Worm (Caenorhabditis elegans) whole organism, L4 larva: ENCODE results near the gene din-1.

Experiments used
- F44E2.7 ChIP-seq: fragments of 200-800 bp; sonication (Bioruptor generic); IDR thresholded peaks from 2 replicates; pipeline ENCODE4 v2.1.2; 2022; ENCODE audit warnings: missing genetic modification characterization, missing compliant biosample characterization
- F49E8.2 ChIP-seq: sonication (generic microtip); optimal IDR thresholded peaks from 2 replicates; lab custom pipeline; 2016; ENCODE audit warnings: missing compliant biosample characterization, mild to moderate bottlenecking, missing genetic modification characterization, borderline replicate concordance
- T20F7.1 ChIP-seq: fragments of 200-800 bp; sonication (Bioruptor generic); optimal IDR thresholded peaks from 2 replicates; lab custom pipeline; 2018; ENCODE audit warnings: mild to moderate bottlenecking, missing genetic modification characterization, missing compliant biosample characterization
- T26A8.4 ChIP-seq: fragments of 200-800 bp; sonication (Bioruptor generic); IDR thresholded peaks from 2 replicates; pipeline ENCODE4 v1.3.6; 2022; ENCODE audit warnings: missing genetic modification characterization, missing compliant biosample characterization
- Y105C5A.15 ChIP-seq: fragments of 200-800 bp; sonication (Bioruptor generic); IDR thresholded peaks from 2 replicates; pipeline ENCODE4 v1.3.6; 2022; ENCODE audit warnings: missing genetic modification characterization, missing compliant biosample characterization
- ZK337.2 ChIP-seq: fragments of 200-800 bp; sonication (Bioruptor generic); IDR thresholded peaks from 2 replicates; pipeline ENCODE4 v1.3.6; 2022; ENCODE audit warnings: missing genetic modification reagents, missing genetic modification characterization, missing compliant biosample characterization
- ZK546.5 ChIP-seq, 2 experiments: sonication (generic microtip); optimal IDR thresholded peaks; 2 replicates each; lab custom pipeline; 2017; ENCODE audit warnings: missing biosample characterization in 2 of 2, missing genetic modification characterization in 2 of 2
- aly-2 ChIP-seq: sonication (generic microtip); optimal IDR thresholded peaks from 2 replicates; lab custom pipeline; 2018; ENCODE audit warnings: missing biosample characterization, missing genetic modification characterization
- ama-1 ChIP-seq: fragments of 150-350 bp; optimal IDR thresholded peaks from 2 replicates; lab custom pipeline; 2014; ENCODE audit warnings: inconsistent platforms, mixed read lengths
- arid-1 ChIP-seq: fragments of 200-800 bp; sonication (Bioruptor generic); conservative IDR thresholded peaks from 2 replicates; pipeline ENCODE4 v1.3.6; 2022; ENCODE audit warnings: missing genetic modification reagents, missing genetic modification characterization, missing compliant biosample characterization
- ceh-28 ChIP-seq: fragments of 150-350 bp; optimal IDR thresholded peaks from 2 replicates; lab custom pipeline; 2014; ENCODE audit warnings: missing biosample characterization, missing genetic modification reagents, missing genetic modification characterization
- cey-2 ChIP-seq: sonication (generic microtip); optimal IDR thresholded peaks from 3 replicates; lab custom pipeline; 2017; ENCODE audit warnings: missing genetic modification characterization, mild to moderate bottlenecking, missing compliant biosample characterization, antibody characterized with exemption, borderline replicate concordance; ENCODE audit not compliant: insufficient read depth
- daf-16 ChIP-seq, 3 experiments: sonication (generic microtip); optimal IDR thresholded peaks; 2 replicates each; lab custom pipeline; 2016 to 2017; ENCODE audit warnings: missing genetic modification characterization in 3 of 3, missing genetic modification reagents in 3 of 3, mild to moderate bottlenecking in 2 of 3, missing compliant biosample characterization in 2 of 3, missing biosample characterization in 1 of 3, moderate library complexity in 1 of 3
- dmd-6 ChIP-seq: fragments of 200-800 bp; sonication (Bioruptor generic); IDR thresholded peaks from 2 replicates; pipeline ENCODE4 v1.3.6; 2022; ENCODE audit warnings: missing genetic modification reagents, missing genetic modification characterization, missing compliant biosample characterization
- dmd-9 ChIP-seq: fragments of 200-800 bp; sonication (Bioruptor generic); IDR thresholded peaks from 2 replicates; pipeline ENCODE4 v1.3.6; 2022; ENCODE audit warnings: missing genetic modification reagents, missing genetic modification characterization, missing compliant biosample characterization
- duxl-1 ChIP-seq: sonication (generic microtip); optimal IDR thresholded peaks from 2 replicates; lab custom pipeline; 2016; ENCODE audit warnings: mild to moderate bottlenecking, missing genetic modification characterization, moderate library complexity, missing compliant biosample characterization; ENCODE audit not compliant: poor library complexity
- dve-1 ChIP-seq: sonication (generic microtip); optimal IDR thresholded peaks from 2 replicates; lab custom pipeline; 2017; ENCODE audit warnings: antibody characterized with exemption, mild to moderate bottlenecking, missing genetic modification characterization, missing compliant biosample characterization; ENCODE audit not compliant: insufficient read depth
- fkh-10 ChIP-seq: fragments of 150-350 bp; optimal IDR thresholded peaks from 2 replicates; lab custom pipeline; 2014; ENCODE audit warnings: missing biosample characterization, missing genetic modification reagents, missing genetic modification characterization
- fos-1 ChIP-seq: fragments of 150-350 bp; optimal IDR thresholded peaks from 2 replicates; lab custom pipeline; 2014; ENCODE audit warnings: missing biosample characterization, missing genetic modification characterization
- hlh-11 ChIP-seq: fragments of 200-800 bp; sonication (Bioruptor generic); optimal IDR thresholded peaks from 2 replicates; lab custom pipeline; 2018; ENCODE audit warnings: mild to moderate bottlenecking, missing genetic modification characterization, missing compliant biosample characterization
- hlh-30 ChIP-seq: sonication (generic microtip); optimal IDR thresholded peaks from 2 replicates; lab custom pipeline; 2017; ENCODE audit warnings: antibody characterized with exemption, mild to moderate bottlenecking, missing genetic modification characterization, missing compliant biosample characterization; ENCODE audit not compliant: insufficient read depth
- hmg-1.1 ChIP-seq: fragments of 200-800 bp; sonication (Bioruptor generic); IDR thresholded peaks from 2 replicates; pipeline ENCODE4 v1.3.6; 2022; ENCODE audit warnings: missing genetic modification reagents, missing genetic modification characterization, missing compliant biosample characterization
- lim-7 ChIP-seq: fragments of 200-800 bp; sonication (Bioruptor generic); IDR thresholded peaks from 2 replicates; pipeline ENCODE4 v1.3.6; 2022; ENCODE audit warnings: missing genetic modification characterization, missing compliant biosample characterization
- lin-13 ChIP-seq: fragments of 150-350 bp; optimal IDR thresholded peaks from 2 replicates; lab custom pipeline; 2014; ENCODE audit warnings: missing biosample characterization, missing genetic modification reagents, missing genetic modification characterization
- lin-15B ChIP-seq: fragments of 150-350 bp; sonication (generic microtip); optimal IDR thresholded peaks from 3 replicates; lab custom pipeline; 2014; ENCODE audit warnings: missing biosample characterization, missing genetic modification characterization
- lin-38 ChIP-seq: fragments of 200-800 bp; sonication (Bioruptor generic); IDR thresholded peaks from 2 replicates; pipeline ENCODE4 v1.3.6; 2022; ENCODE audit warnings: missing genetic modification reagents, missing genetic modification characterization, missing compliant biosample characterization
- lin-39 ChIP-seq: fragments of 150-350 bp; optimal IDR thresholded peaks from 2 replicates; lab custom pipeline; 2014; ENCODE audit warnings: missing biosample characterization, missing genetic modification reagents, missing genetic modification characterization
- madf-9 ChIP-seq: fragments of 200-800 bp; sonication (Bioruptor generic); conservative IDR thresholded peaks from 2 replicates; pipeline ENCODE4 v1.3.6; 2022; ENCODE audit warnings: missing genetic modification reagents, missing genetic modification characterization, missing compliant biosample characterization
- mdt-29 ChIP-seq: fragments of 200-800 bp; sonication (Bioruptor generic); IDR thresholded peaks from 2 replicates; pipeline ENCODE4 v1.3.6; 2022; ENCODE audit warnings: missing genetic modification reagents, missing genetic modification characterization, missing compliant biosample characterization
- mep-1 ChIP-seq: fragments of 150-350 bp; sonication (generic microtip); optimal IDR thresholded peaks from 3 replicates; lab custom pipeline; 2014; ENCODE audit warnings: missing biosample characterization, missing genetic modification characterization
- mes-2 ChIP-seq: sonication (generic microtip); optimal IDR thresholded peaks from 2 replicates; lab custom pipeline; 2016; ENCODE audit warnings: missing genotype, mild to moderate bottlenecking, missing genetic modification characterization, missing compliant biosample characterization; ENCODE audit not compliant: poor library complexity, severe bottlenecking
- mxl-2 ChIP-seq: fragments of 200-800 bp; sonication (Bioruptor generic); conservative IDR thresholded peaks from 2 replicates; pipeline ENCODE4 v1.3.6; 2022; ENCODE audit warnings: missing genetic modification reagents, missing genetic modification characterization, missing compliant biosample characterization
- nhr-10 ChIP-seq: fragments of 150-350 bp; optimal IDR thresholded peaks from 2 replicates; lab custom pipeline; 2014; ENCODE audit warnings: missing biosample characterization, missing genetic modification characterization
- nhr-11 ChIP-seq: fragments of 150-350 bp; optimal IDR thresholded peaks from 2 replicates; lab custom pipeline; 2014; ENCODE audit warnings: missing biosample characterization, missing genetic modification characterization
- nhr-111 ChIP-seq: fragments of 200-800 bp; sonication (Bioruptor generic); optimal IDR thresholded peaks from 2 replicates; lab custom pipeline; 2018; ENCODE audit warnings: mild to moderate bottlenecking, missing genetic modification characterization, missing compliant biosample characterization
- nhr-28 ChIP-seq: fragments of 150-350 bp; optimal IDR thresholded peaks from 2 replicates; lab custom pipeline; 2014; ENCODE audit warnings: missing biosample characterization, missing genetic modification characterization
- nhr-42 ChIP-seq: fragments of 200-800 bp; sonication (Bioruptor generic); IDR thresholded peaks from 2 replicates; pipeline ENCODE4 v1.3.6; 2022; ENCODE audit warnings: missing genetic modification characterization, missing compliant biosample characterization
- nhr-6 ChIP-seq: fragments of 150-350 bp; optimal IDR thresholded peaks from 2 replicates; lab custom pipeline; 2014; ENCODE audit warnings: missing biosample characterization, missing genetic modification characterization
- set-16 ChIP-seq: fragments of 200-800 bp; sonication (Bioruptor generic); IDR thresholded peaks from 2 replicates; pipeline ENCODE4 v1.3.6; 2022; ENCODE audit warnings: missing genetic modification reagents, missing genetic modification characterization, missing compliant biosample characterization
- skn-1 ChIP-seq: fragments of 150-350 bp; optimal IDR thresholded peaks from 2 replicates; lab custom pipeline; 2014; ENCODE audit warnings: missing biosample characterization, missing genetic modification characterization
- spr-3 ChIP-seq: fragments of 200-800 bp; sonication (Bioruptor generic); optimal IDR thresholded peaks from 2 replicates; lab custom pipeline; 2018; ENCODE audit warnings: mild to moderate bottlenecking, missing genetic modification characterization, missing compliant biosample characterization
- tra-1 ChIP-seq: fragments of 200-800 bp; sonication (Bioruptor generic); IDR thresholded peaks from 2 replicates; pipeline ENCODE4 v1.3.6; 2022; ENCODE audit warnings: missing genetic modification reagents, missing genetic modification characterization, missing compliant biosample characterization
- unc-130 ChIP-seq: sonication (generic microtip); optimal IDR thresholded peaks from 2 replicates; lab custom pipeline; 2016; ENCODE audit warnings: missing genetic modification reagents, missing genetic modification characterization, missing compliant biosample characterization
- vab-7 ChIP-seq: fragments of 200-800 bp; sonication (Bioruptor generic); IDR thresholded peaks from 2 replicates; pipeline ENCODE4 v1.3.6; 2022; ENCODE audit warnings: missing genetic modification reagents, missing genetic modification characterization, missing compliant biosample characterization
- ztf-7 ChIP-seq: fragments of 150-350 bp; optimal IDR thresholded peaks from 2 replicates; lab custom pipeline; 2014; ENCODE audit warnings: missing biosample characterization, missing genetic modification characterization

The din-1 gene

ce11 chrII:11635745-11636161, 2.3 kb upstream of the din-1 start (continued):
- TF ChIP-seq spr-3 (GFP tag; lab: Kevin White, UChicago), result no peak
- no peak for TF ChIP-seq lin-15B (tag; lab: Kevin White, UChicago)
- no peak for TF ChIP-seq F49E8.2 (tag; lab: Kevin White, UChicago)
- peak; percentile 74 for TF ChIP-seq mes-2 (tag; lab: Kevin White, UChicago)
- TF ChIP-seq hlh-11 (tag; lab: Kevin White, UChicago), result peak; percentile 95
- peak in 1 of 2 experiments; percentile 48 for TF ChIP-seq daf-16 (GFP tag; optimal IDR thresholded peaks at IDR 0.05; lab: Kevin White, UChicago)
- peak; percentile 76 for TF ChIP-seq daf-16 (tag; optimal IDR thresholded peaks at IDR 0.05; lab: Kevin White, UChicago)
- TF ChIP-seq dmd-9 (GFP tag; lab: Robert Waterston, UW), result peak; percentile 60; the same call in 1 of the 2 replicates
- peak; percentile 25 for TF ChIP-seq nhr-10
- TF ChIP-seq lim-7 (GFP tag; lab: Robert Waterston, UW), result 0 out of 2 replicates have a peak, but pooled peaks have one; percentile 4
- peak; percentile 81 for TF ChIP-seq lin-13
- TF ChIP-seq lin-39, result no peak
- peak; percentile 76 for TF ChIP-seq hlh-30 (tag; lab: Kevin White, UChicago)
- TF ChIP-seq madf-9 (GFP tag; lab: Robert Waterston, UW), result no peak; the same call in 1 of the 2 replicates
- no peak for TF ChIP-seq skn-1 (tag; lab: Kevin White, UChicago)
- TF ChIP-seq mep-1, result peak; percentile 87
- TF ChIP-seq lin-38 (GFP tag; lab: Robert Waterston, UW), result peak; percentile 45; the same call in 1 of the 2 replicates
- TF ChIP-seq tra-1 (GFP tag; lab: Robert Waterston, UW), result peak; percentile 57; the same call in 1 of the 2 replicates
- TF ChIP-seq duxl-1, result peak; percentile 56
- 0 out of 2 replicates have a peak, but pooled peaks have one; percentile 57 for TF ChIP-seq mxl-2 (GFP tag; lab: Robert Waterston, UW)
- TF ChIP-seq, all 104 proteins: peak for 54

DNA sequence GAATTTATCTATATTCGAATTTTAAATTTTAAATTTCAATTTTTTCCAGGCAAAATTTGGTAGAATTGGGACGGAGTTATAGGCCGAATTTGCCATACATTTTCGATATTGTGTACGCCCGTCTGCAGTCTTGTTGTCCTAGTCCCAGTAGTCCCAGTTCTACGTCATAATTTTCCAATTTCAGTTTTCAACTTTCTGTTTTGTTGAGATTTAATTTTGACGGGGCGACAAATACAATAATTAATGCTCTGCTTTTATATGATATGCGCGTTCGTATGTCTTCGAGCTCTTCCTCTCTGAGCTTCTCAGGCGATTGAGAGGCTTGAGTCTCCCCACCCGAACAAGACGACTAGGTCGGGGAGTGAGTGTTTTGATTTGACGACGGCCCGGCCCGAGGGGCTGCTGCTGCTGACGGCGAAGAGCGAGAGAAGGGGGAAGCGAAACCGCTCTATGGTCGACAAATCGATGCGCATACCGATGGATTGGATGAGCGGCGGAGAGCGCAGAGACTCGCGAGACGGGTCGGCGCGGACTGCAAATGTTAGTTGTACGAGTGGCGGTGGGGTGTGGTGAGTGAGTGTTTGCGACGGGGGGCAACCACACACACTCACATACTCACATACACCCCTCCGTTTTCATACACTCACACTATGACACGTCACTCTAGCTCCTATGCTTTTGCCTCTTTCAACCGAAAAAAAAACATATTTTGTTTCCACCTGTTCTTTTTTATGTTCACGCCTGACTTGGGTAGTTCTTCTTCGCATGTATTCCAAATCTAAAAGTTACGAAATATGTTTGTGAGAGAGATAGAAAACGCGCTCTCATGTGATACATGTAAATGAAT, 1.5 kb upstream of the din-1 start:
- TF ChIP-seq cey-2 (tag; lab: Kevin White, UChicago) (no peak), dmd-9 (GFP tag; lab: Robert Waterston, UW) (no peak), arid-1 (peak; percentile 70), nhr-111 (no peak), fkh-10 (GFP tag; lab: Kevin White, UChicago) (peak; percentile 36), fos-1 (tag; lab: Kevin White, UChicago) (no peak), dve-1 (tag; lab: Kevin White, UChicago) (peak; percentile 57), nhr-11 (tag; lab: Kevin White, UChicago) (peak; percentile 88), aly-2 (tag; lab: Kevin White, UChicago) (no peak), skn-1 (tag; lab: Kevin White, UChicago) (no peak), ztf-7 (tag; lab: Kevin White, UChicago) (no peak), nhr-42 (GFP tag; lab: Robert Waterston, UW) (0 out of 2 replicates have a peak, but pooled peaks have one; percentile 71), set-16 (GFP tag; lab: Robert Waterston, UW) (peak; percentile 99), Y105C5A.15 (GFP tag; lab: Robert Waterston, UW) (no peak), T26A8.4 (GFP tag; lab: Robert Waterston, UW) (peak; percentile 82), nhr-6 (tag; lab: Kevin White, UChicago) (peak; percentile 79), ZK337.2 (GFP tag; lab: Robert Waterston, UW) (peak; percentile 10; the same call in 1 of the 2 replicates), madf-9 (GFP tag; lab: Robert Waterston, UW) (peak; percentile 60; the same call in 1 of the 2 replicates), F44E2.7 (0 out of 2 replicates have a peak, but pooled peaks have one; percentile 61), hmg-1.1 (GFP tag; lab: Robert Waterston, UW) (peak; percentile 88), ceh-28 (tag; lab: Kevin White, UChicago) (peak; percentile 80), ZK546.5 (tag; optimal IDR thresholded peaks at IDR 0.05; lab: Kevin White, UChicago) (no peak), daf-16 (GFP tag; optimal IDR thresholded peaks at IDR 0.05; lab: Kevin White, UChicago) (peak in 1 of 2 experiments; percentile 20), daf-16 (tag; optimal IDR thresholded peaks at IDR 0.05; lab: Kevin White, UChicago) (peak; percentile 30), dmd-6 (peak; percentile 80), nhr-28 (peak; percentile 79), duxl-1 (peak; percentile 57), vab-7 (GFP tag; lab: Robert Waterston, UW) (no peak), ama-1 (lab: Kevin White, UChicago) (peak; percentile 77), mdt-29 (GFP tag; lab: Robert Waterston, UW) (0 out of 2 replicates have a peak, but pooled peaks have one; percentile 19), unc-130 (no peak), T20F7.1 (GFP tag; lab: Kevin White, UChicago) (peak; percentile 50)
